Fruit fly (Drosophila melanogaster): Measurements from ENCODE around the gene Ssl2.

The Ssl2 gene

DNA sequence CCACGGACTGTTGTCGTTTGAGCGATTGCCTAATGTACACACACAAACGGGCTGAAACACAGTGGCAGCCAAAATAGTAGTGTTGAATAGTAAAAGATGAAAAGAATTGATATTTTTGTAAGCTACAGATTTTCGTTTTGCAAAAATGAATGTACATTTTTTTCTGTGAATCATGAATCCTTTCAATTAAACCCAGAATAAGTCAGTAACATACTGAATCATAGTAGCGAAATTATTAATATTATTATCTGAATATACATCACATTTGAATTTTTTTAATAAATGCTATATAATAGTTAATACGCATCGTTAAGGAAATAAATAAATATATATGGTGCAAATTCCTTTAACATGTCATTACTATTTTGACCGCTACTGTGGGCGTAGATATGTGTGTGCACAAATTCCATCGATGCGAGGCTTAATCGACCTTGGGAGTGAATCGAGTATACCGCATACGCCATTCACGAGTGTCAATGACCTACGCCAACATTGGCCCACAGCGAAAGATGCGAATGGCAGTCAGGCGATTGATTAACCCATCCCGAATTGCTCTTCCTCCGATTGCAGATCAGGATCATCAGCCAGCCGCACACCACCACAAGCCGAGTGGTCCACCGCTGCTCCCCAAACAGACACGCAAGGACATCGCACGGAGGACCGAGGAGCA, 8.2 kb upstream of the Ssl2 start:
- TF ChIP-seq pan (optimal IDR thresholded peaks at IDR 0.05): no peak
- TF ChIP-seq CG8478 (optimal IDR thresholded peaks at IDR 0.05): no peak
- no peak for TF ChIP-seq usp (GFP tag; optimal IDR thresholded peaks at IDR 0.05)
- TF ChIP-seq EcR (GFP tag; optimal IDR thresholded peaks at IDR 0.05): no peak
- TF ChIP-seq Dll (optimal IDR thresholded peaks at IDR 0.05): no peak

DNA sequence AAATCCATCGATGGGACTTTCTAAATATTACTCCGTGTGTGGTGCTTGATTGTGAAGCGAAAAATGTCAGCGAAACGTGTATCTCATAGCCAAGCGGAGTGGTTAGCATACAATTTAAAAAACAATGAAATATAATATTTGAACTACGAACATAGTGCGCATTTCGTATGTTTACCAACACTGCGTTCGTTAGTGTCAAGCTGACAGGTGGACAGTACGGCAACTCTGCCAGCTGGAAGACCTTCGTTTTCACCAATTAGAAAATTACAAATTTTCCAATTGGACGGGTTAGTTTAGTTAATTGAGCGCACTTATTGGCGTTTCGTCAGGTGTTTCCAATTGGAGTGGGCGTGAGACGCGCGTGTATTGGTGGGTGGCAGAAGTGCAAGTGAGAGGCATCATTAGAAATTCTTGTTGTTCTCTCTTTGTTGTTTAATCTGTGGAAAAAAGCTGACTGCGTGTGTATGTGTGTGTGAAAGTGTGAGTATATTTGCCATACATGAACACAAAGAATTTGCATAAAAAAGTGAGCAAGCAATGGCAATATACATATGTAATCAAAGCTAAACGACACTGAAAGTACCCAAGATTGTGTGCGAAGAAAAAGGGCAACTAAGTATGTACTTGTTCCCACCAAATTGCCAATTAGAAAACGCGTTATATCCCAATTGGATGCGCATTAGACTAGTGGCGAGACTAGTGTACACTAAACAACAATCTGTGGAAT, 7.4 kb upstream of the Ssl2 start:
- TF ChIP-seq usp (GFP tag; optimal IDR thresholded peaks at IDR 0.05) (no peak), CG8478 (optimal IDR thresholded peaks at IDR 0.05) (no peak), psq (optimal IDR thresholded peaks at IDR 0.05) (no peak), pan (optimal IDR thresholded peaks at IDR 0.05) (no peak), Dll (optimal IDR thresholded peaks at IDR 0.05) (no peak), EcR (GFP tag; optimal IDR thresholded peaks at IDR 0.05) (no peak)

DNA sequence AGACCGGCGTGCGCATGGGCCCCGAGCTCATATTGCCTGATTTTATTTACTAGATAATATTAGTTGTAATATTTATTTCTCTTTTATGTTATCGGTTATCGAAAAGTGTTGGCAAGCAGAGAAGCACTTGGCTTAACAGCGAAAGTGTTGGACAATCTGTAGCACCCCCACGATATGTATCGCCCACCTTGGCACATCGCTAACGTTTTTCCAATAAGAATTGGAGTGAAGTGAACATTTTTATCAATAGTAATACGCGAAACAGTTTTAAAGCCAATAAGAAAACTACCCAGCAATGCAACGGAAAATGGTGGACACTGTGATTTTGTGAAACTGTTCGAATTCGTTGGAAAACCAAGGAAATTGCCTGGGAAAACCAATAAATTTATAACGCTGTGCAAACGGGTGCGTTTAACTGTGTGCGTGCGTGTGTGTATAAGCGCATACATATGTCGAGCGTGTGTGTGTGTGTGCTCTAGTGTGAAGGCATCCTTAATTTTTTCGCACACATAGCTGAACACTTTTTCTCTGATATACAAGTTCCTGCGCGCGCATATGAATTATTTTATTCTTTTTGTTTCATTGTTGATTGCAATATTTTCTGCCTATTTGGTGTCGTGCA, 6.6 kb upstream of the Ssl2 start, which contains the start of the genes Slu7 and Pkc98E:
TSS of gene Slu7 (minus strand) at position 112 of the 622 bp plus-strand sequence.
TSS of gene Pkc98E (plus strand) at position 197 of the 622 bp plus-strand sequence.
- TF ChIP-seq usp (GFP tag; optimal IDR thresholded peaks at IDR 0.05) (no peak), CG8478 (optimal IDR thresholded peaks at IDR 0.05) (peak; percentile 46), Dll (optimal IDR thresholded peaks at IDR 0.05) (no peak), EcR (GFP tag; optimal IDR thresholded peaks at IDR 0.05) (no peak), psq (optimal IDR thresholded peaks at IDR 0.05) (no peak), pan (optimal IDR thresholded peaks at IDR 0.05) (no peak)

DNA sequence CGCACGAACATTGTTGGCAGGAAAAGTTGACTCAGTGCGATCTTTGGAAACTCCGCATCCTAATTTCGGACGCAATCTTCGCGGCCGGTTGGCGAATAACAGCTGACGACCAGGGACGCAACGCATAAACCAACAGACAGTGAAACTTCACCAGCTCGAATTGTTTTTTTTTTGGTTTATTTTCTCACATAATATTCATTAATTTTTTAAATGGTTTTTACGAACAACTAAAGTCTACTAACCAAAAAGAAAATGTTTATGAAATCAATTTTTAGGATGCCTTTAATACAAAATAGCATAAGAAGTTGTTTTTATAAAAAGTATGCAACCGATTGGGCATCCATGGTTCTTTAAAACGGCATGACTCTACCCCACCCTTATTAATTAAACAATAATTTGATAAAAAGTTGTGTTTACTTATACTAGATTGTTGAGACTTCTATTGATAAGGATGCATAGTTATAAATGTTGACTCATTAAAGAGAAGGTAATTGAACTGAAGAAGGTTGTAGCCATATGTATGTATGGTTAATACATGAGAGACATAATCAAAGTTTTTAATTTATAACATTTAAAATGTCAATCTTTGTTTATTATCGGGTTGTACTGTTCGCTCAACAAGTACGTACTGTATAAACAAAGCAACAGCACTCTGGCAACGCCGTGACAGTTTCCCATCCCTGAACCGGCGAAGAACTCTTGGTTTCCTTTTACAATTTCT, 1.6 kb upstream of the Ssl2 start, which contains the start of the genes beta4GalNAcTB and Cpsf100:
TSS of gene beta4GalNAcTB (minus strand) at position 100 of the 721 bp plus-strand sequence.
TSS of gene Cpsf100 (plus strand) at position 665 of the 721 bp plus-strand sequence.
- TF ChIP-seq CG8478 (optimal IDR thresholded peaks at IDR 0.05): no peak
- TF ChIP-seq psq (optimal IDR thresholded peaks at IDR 0.05): no peak
- TF ChIP-seq EcR (GFP tag; optimal IDR thresholded peaks at IDR 0.05): no peak
- TF ChIP-seq pan (optimal IDR thresholded peaks at IDR 0.05): no peak
- TF ChIP-seq Dll (optimal IDR thresholded peaks at IDR 0.05): no peak
- TF ChIP-seq usp (GFP tag; optimal IDR thresholded peaks at IDR 0.05): no peak

DNA sequence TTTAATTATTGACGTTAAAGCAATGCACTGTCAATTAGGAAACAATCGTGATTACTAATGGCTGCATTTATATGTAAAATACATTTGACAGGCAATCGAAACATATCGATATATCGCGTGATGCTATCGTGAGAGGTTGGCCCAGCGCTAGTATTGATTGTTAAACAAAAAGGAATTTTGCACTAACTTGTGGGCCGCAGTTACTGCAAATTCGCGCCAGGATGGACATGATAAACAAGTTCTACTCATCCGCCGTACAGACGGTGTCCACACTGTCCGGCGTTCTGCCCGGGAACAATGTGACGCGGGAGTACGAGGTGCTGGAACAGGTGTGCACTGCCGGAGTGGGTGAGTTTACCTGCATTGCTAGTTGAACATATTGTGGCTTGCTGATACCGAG, 5.3 kb downstream of the Ssl2 start, which contains the start of the genes eIF4E6 and CG1951:
TSS of gene eIF4E6 (minus strand) at position 53 of the 400 bp plus-strand sequence.
TSS of gene CG1951 (plus strand) at position 115 of the 400 bp plus-strand sequence.
- TF ChIP-seq usp (GFP tag; optimal IDR thresholded peaks at IDR 0.05): no peak
- TF ChIP-seq psq (optimal IDR thresholded peaks at IDR 0.05): no peak
- TF ChIP-seq CG8478 (optimal IDR thresholded peaks at IDR 0.05): no peak
- TF ChIP-seq pan (optimal IDR thresholded peaks at IDR 0.05): no peak
- TF ChIP-seq Dll (optimal IDR thresholded peaks at IDR 0.05): no peak
- TF ChIP-seq EcR (GFP tag; optimal IDR thresholded peaks at IDR 0.05): no peak

DNA sequence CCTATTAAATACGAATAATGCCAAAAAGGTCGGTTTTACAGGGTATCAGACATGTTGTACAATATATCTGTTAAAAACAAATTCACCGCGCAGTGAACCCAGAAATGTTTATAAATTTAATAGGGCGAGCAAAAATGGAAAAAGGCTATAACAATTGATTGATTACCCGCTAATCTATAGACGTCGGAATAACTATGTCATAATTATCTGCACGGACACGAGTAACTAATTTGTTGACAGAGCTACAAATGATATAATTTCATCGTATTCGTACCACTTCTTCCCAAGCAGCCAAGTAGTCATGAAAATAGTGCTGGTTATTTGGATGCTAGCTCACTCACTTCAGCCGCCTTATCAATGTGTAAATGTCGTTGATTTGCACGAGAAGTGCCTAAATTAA, 7.8 kb downstream of the Ssl2 start, which contains the start of gene CG14518:
TSS of gene CG14518 (plus strand) at position 301 of the 400 bp plus-strand sequence.
- no peak for TF ChIP-seq CG8478 (optimal IDR thresholded peaks at IDR 0.05)
- no peak for TF ChIP-seq usp (GFP tag; optimal IDR thresholded peaks at IDR 0.05)
- TF ChIP-seq psq (optimal IDR thresholded peaks at IDR 0.05): no peak
- no peak for TF ChIP-seq EcR (GFP tag; optimal IDR thresholded peaks at IDR 0.05)
- TF ChIP-seq pan (optimal IDR thresholded peaks at IDR 0.05): no peak
- no peak for TF ChIP-seq Dll (optimal IDR thresholded peaks at IDR 0.05)

DNA sequence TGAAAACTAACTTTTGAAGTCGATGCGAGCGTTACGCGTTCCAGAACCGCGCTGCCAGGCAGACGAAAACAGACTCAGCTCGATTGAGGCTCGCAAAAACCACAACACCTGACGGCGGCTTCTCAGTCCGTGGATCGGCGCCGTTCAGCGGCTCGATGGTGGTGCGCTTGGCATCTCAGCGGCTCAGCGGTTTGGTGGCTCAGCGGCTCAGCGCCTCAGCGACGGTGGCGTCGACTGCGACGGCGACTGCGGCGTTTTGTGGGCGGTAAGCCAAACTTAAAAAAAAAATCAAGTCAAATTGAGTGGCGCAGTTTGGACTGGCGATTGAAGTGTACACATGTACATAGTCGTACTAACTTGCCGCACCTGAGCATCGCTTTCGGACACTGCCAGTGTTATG, 12.1 kb downstream of the Ssl2 start, which contains the start of gene wat:
TSS of gene wat (minus strand) at position 41 of the 400 bp plus-strand sequence.
- TF ChIP-seq Dll (optimal IDR thresholded peaks at IDR 0.05) (no peak), usp (GFP tag; optimal IDR thresholded peaks at IDR 0.05) (no peak), CG8478 (optimal IDR thresholded peaks at IDR 0.05) (no peak), EcR (GFP tag; optimal IDR thresholded peaks at IDR 0.05) (no peak), psq (optimal IDR thresholded peaks at IDR 0.05) (no peak), pan (optimal IDR thresholded peaks at IDR 0.05) (no peak)

DNA sequence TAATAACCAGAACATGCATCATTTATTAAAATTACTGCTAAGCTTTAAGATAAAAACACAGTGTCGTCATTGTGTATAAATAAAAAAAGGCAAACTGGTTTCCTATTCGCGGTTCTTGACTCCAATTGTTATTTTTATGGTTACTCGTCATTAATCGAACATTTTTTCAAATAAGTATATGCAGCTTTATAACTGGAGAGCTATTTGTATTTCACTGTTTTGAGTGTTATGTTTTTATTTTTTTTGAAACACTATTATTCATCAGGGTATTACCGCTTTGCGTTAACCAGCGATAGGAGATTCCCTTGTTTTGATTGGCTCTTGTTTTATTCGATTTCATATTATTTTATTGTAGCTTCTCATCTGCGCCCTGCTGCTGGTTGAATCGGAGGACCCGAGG, 21.3 kb downstream of the Ssl2 start:
- TF ChIP-seq EcR (GFP tag; optimal IDR thresholded peaks at IDR 0.05) (no peak), Dll (optimal IDR thresholded peaks at IDR 0.05) (no peak), CG8478 (optimal IDR thresholded peaks at IDR 0.05) (no peak)

DNA sequence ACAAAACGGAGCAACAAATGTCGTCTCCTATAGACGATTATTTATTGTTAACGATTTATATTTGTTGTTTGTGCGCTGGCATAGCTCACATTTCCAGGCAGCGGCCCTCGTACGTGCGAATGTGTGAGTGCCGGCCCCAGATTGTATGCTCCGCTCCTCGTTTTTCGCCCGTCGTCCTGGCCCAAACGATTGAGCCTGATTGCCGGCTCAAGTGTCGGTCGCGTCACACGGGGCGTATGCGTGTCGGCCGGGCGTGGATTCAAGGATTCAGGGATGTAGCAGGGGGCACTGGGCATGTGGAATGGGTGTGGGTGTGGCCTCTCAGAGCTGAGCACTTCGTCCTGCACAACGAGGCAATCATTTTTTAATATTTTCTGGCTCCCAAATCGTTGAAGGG, 26.8 kb downstream of the Ssl2 start:
- TF ChIP-seq CG8478 (optimal IDR thresholded peaks at IDR 0.05) (no peak), EcR (GFP tag; optimal IDR thresholded peaks at IDR 0.05) (no peak), usp (GFP tag; optimal IDR thresholded peaks at IDR 0.05) (no peak), pan (optimal IDR thresholded peaks at IDR 0.05) (no peak), psq (optimal IDR thresholded peaks at IDR 0.05) (no peak), Dll (optimal IDR thresholded peaks at IDR 0.05) (no peak)

DNA sequence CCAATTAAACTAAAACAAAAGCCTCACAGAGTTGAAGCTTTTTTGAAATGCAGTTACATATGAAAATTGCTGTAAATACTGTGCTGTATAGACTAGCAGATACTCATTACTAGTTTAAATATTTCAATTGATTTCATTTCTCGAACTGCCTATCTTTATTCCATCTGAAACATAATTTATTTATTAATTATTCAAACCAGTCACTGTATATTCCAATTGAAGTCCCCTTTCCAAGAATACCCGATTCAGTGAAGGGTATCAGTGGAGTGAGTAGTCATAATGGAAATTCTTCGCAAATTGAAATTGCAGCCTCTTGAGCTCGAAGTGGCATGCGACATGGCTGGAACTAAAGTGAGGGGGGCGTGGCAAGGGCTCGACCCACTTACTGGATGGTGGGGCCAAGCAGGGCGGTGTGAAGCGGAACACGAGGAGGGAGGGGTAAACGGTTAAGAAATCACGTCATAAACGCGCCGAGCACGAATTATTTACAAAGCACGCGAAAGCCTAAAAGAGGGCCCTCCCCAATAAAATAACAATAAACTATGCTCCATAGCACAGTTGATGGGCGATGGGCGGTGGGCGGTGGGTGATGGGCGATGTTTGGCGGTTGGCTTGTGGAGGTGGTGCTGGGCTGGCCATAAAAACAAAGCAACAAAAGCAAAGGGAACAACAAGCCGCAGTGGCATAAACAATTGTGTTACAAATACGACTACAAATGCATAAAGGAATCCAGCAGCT, 27.4 kb downstream of the Ssl2 start:
- TF ChIP-seq pan (optimal IDR thresholded peaks at IDR 0.05) (no peak), psq (optimal IDR thresholded peaks at IDR 0.05) (no peak), EcR (GFP tag; optimal IDR thresholded peaks at IDR 0.05) (no peak), usp (GFP tag; optimal IDR thresholded peaks at IDR 0.05) (no peak), CG8478 (optimal IDR thresholded peaks at IDR 0.05) (no peak), Dll (optimal IDR thresholded peaks at IDR 0.05) (no peak)
